ENCODE assay signal across 4 worm cellular contexts in genomic region chrX:5213565-5213964, ce11.
TF ChIP-seq lines count a peak whose summit lies in the region.

No protein-coding gene starts in this region.

TF ChIP-seq in whole organism, L1 larva, 84 proteins besides CTCF, POLR2A, EP300 and RAD21 (continued from another document):
- TF ChIP-seq nhr-20 (tag; optimal IDR thresholded peaks at IDR 0.05; lab: Kevin White, UChicago), result peak; percentile 54
- peak; percentile 65 for TF ChIP-seq nhr-85 (tag; lab: Kevin White, UChicago)
- peak; percentile 96 for TF ChIP-seq elt-2 (tag; optimal IDR thresholded peaks at IDR 0.05; lab: Kevin White, UChicago)
- TF ChIP-seq blmp-1 (tag; optimal IDR thresholded peaks at IDR 0.05; lab: Kevin White, UChicago), result peak; percentile 39
- TF ChIP-seq nhr-90 (tag; optimal IDR thresholded peaks at IDR 0.05; lab: Kevin White, UChicago; ENCODE audit: poor library complexity), result peak; percentile 41
- peak in 1 of 2 experiments; percentile 29 for TF ChIP-seq lsy-2 (tag; optimal IDR thresholded peaks at IDR 0.05; lab: Kevin White, UChicago)
- TF ChIP-seq lin-35 (GFP tag; optimal IDR thresholded peaks at IDR 0.05; lab: Kevin White, UChicago), result peak in 1 of 2 experiments; percentile 65
- no peak for TF ChIP-seq mab-9 (GFP tag; IDR thresholded peaks at IDR 0.05; lab: Robert Waterston, UW)
- no peak for TF ChIP-seq skn-1 (tag; optimal IDR thresholded peaks at IDR 0.05; lab: Kevin White, UChicago)
- no peak for TF ChIP-seq hpl-2 (GFP tag; optimal IDR thresholded peaks at IDR 0.05; lab: Kevin White, UChicago)
- no peak for TF ChIP-seq C04F5.9 (tag; optimal IDR thresholded peaks at IDR 0.05; lab: Kevin White, UChicago)
- no peak for TF ChIP-seq ceh-8 (GFP tag; optimal IDR thresholded peaks at IDR 0.05; lab: Kevin White, UChicago)
- no peak for TF ChIP-seq grh-1 (GFP tag; IDR thresholded peaks at IDR 0.05; lab: Robert Waterston, UW)
- TF ChIP-seq jun-1 (tag; optimal IDR thresholded peaks at IDR 0.05; lab: Kevin White, UChicago), result peak; percentile 39
- TF ChIP-seq aha-1 (tag; optimal IDR thresholded peaks at IDR 0.05; lab: Kevin White, UChicago), result no peak
- no peak for TF ChIP-seq rnt-1 (tag; optimal IDR thresholded peaks at IDR 0.05; lab: Kevin White, UChicago)
- peak; percentile 26 for TF ChIP-seq mep-1 (tag; optimal IDR thresholded peaks at IDR 0.05; lab: Kevin White, UChicago)
- TF ChIP-seq tbx-2 (tag; optimal IDR thresholded peaks at IDR 0.05; lab: Kevin White, UChicago), result peak; percentile 1
- no peak for TF ChIP-seq nhr-77 (tag; optimal IDR thresholded peaks at IDR 0.05; lab: Kevin White, UChicago)
TF ChIP-seq in whole organism, L1 larva: peak in this region for 16.

TF ChIP-seq in whole organism, L2 larva, 48 proteins besides CTCF, POLR2A, EP300 and RAD21 (continued from another document):
- TF ChIP-seq unc-39 (tag; optimal IDR thresholded peaks at IDR 0.05; lab: Kevin White, UChicago) (no peak), gmeb-1 (tag; optimal IDR thresholded peaks at IDR 0.05; lab: Kevin White, UChicago) (peak; percentile 53), fos-1 (tag; optimal IDR thresholded peaks at IDR 0.05; lab: Kevin White, UChicago) (peak; percentile 94), unc-55 (GFP tag; optimal IDR thresholded peaks at IDR 0.05; lab: Kevin White, UChicago) (no peak), nhr-6 (tag; optimal IDR thresholded peaks at IDR 0.05; lab: Kevin White, UChicago) (no peak), Y55F3AM.14 (GFP tag; optimal IDR thresholded peaks at IDR 0.05; lab: Kevin White, UChicago) (no peak), lsy-2 (tag; optimal IDR thresholded peaks at IDR 0.05; lab: Kevin White, UChicago) (peak in 1 of 2 experiments; percentile 9), elt-3 (tag; optimal IDR thresholded peaks at IDR 0.05; lab: Kevin White, UChicago) (no peak), ceh-16 (tag; optimal IDR thresholded peaks at IDR 0.05; lab: Kevin White, UChicago) (no peak), C34F6.9 (tag; optimal IDR thresholded peaks at IDR 0.05; lab: Kevin White, UChicago) (no peak), sma-3 (GFP tag; optimal IDR thresholded peaks at IDR 0.05; lab: Kevin White, UChicago) (peak; percentile 1), nhr-77 (tag; optimal IDR thresholded peaks at IDR 0.05; lab: Kevin White, UChicago) (no peak), sma-9 (GFP tag; optimal IDR thresholded peaks at IDR 0.05; lab: Kevin White, UChicago) (peak; percentile 71), sma-9 (tag; optimal IDR thresholded peaks at IDR 0.05; lab: Kevin White, UChicago) (no peak)
TF ChIP-seq in whole organism, L2 larva: peak in this region for 9.

TF ChIP-seq in whole organism, L4 larva, 104 proteins besides CTCF, POLR2A, EP300 and RAD21 (continued from another document):
- TF ChIP-seq hlh-11 (tag; optimal IDR thresholded peaks at IDR 0.05; lab: Kevin White, UChicago) (peak; percentile 96), nhr-77 (tag; optimal IDR thresholded peaks at IDR 0.05; lab: Kevin White, UChicago) (peak; percentile 88), ZK546.5 (tag; optimal IDR thresholded peaks at IDR 0.05; lab: Kevin White, UChicago) (no peak), dve-1 (tag; optimal IDR thresholded peaks at IDR 0.05; lab: Kevin White, UChicago; ENCODE audit: insufficient read depth) (peak; percentile 88), R02D3.7 (tag; optimal IDR thresholded peaks at IDR 0.05; lab: Kevin White, UChicago) (no peak), mep-1 (tag; optimal IDR thresholded peaks at IDR 0.05; lab: Kevin White, UChicago) (peak; percentile 46), nhr-10 (tag; optimal IDR thresholded peaks at IDR 0.05; lab: Kevin White, UChicago) (peak; percentile 67), F37D6.2 (tag; optimal IDR thresholded peaks at IDR 0.05; lab: Kevin White, UChicago) (no peak), spr-1 (tag; optimal IDR thresholded peaks at IDR 0.05; lab: Kevin White, UChicago) (no peak), T20F7.1 (GFP tag; optimal IDR thresholded peaks at IDR 0.05; lab: Kevin White, UChicago) (peak; percentile 42), nhr-11 (tag; optimal IDR thresholded peaks at IDR 0.05; lab: Kevin White, UChicago) (no peak), hif-1 (tag; optimal IDR thresholded peaks at IDR 0.05; lab: Kevin White, UChicago) (peak in 1 of 2 experiments; percentile 61), lin-13 (GFP tag; optimal IDR thresholded peaks at IDR 0.05; lab: Kevin White, UChicago) (peak; percentile 55), php-3 (GFP tag; IDR thresholded peaks at IDR 0.05; lab: Robert Waterston, UW) (peak; percentile 90), lir-3 (tag; optimal IDR thresholded peaks at IDR 0.05; lab: Kevin White, UChicago) (no peak), egl-27 (tag; optimal IDR thresholded peaks at IDR 0.05; lab: Kevin White, UChicago) (no peak), nhr-28 (tag; optimal IDR thresholded peaks at IDR 0.05; lab: Kevin White, UChicago) (peak; percentile 97), dmd-8 (GFP tag; IDR thresholded peaks at IDR 0.05; lab: Robert Waterston, UW) (no peak), aha-1 (tag; lab: Kevin White, UChicago) (peak; percentile 4), mdl-1 (tag; optimal IDR thresholded peaks at IDR 0.05; lab: Kevin White, UChicago) (peak in 1 of 2 experiments; percentile 41), hlh-30 (tag; optimal IDR thresholded peaks at IDR 0.05; lab: Kevin White, UChicago; ENCODE audit: insufficient read depth) (peak; percentile 70), nhr-102 (tag; optimal IDR thresholded peaks at IDR 0.05; lab: Kevin White, UChicago) (peak; percentile 46)

TF ChIP-seq in whole organism, young adult, 124 proteins besides CTCF, POLR2A, EP300 and RAD21 (continued from another document):
- TF ChIP-seq pbrm-1 (GFP tag; IDR thresholded peaks at IDR 0.05; lab: Robert Waterston, UW) (0 out of 2 replicates have a peak, but pooled peaks have one; percentile 19), T07F8.4 (tag; optimal IDR thresholded peaks at IDR 0.05; lab: Kevin White, UChicago) (no peak), F10E7.11 (tag; optimal IDR thresholded peaks at IDR 0.05; lab: Kevin White, UChicago) (no peak), Y67H2A.10 (GFP tag; conservative IDR thresholded peaks at IDR 0.05; lab: Robert Waterston, UW) (no peak), hrde-1 (tag; optimal IDR thresholded peaks at IDR 0.05; lab: Kevin White, UChicago; ENCODE audit: borderline replicate concordance) (no peak), bed-2 (GFP tag; IDR thresholded peaks at IDR 0.05; lab: Robert Waterston, UW) (no peak), F37B4.10 (GFP tag; IDR thresholded peaks at IDR 0.05; lab: Robert Waterston, UW) (no peak), ztf-6 (GFP tag; IDR thresholded peaks at IDR 0.05; lab: Robert Waterston, UW) (no peak), nhr-90 (tag; optimal IDR thresholded peaks at IDR 0.05; lab: Kevin White, UChicago) (peak; percentile 15), zfh-2 (GFP tag; conservative IDR thresholded peaks at IDR 0.05; lab: Robert Waterston, UW) (no peak), pha-4 (tag; optimal IDR thresholded peaks at IDR 0.05; lab: Kevin White, UChicago) (no peak), ztf-28 (GFP tag; IDR thresholded peaks at IDR 0.05; lab: Robert Waterston, UW) (no peak), ztf-22 (GFP tag; optimal IDR thresholded peaks at IDR 0.05; lab: Kevin White, UChicago) (peak; percentile 66), lin-54 (GFP tag; optimal IDR thresholded peaks at IDR 0.05; lab: Kevin White, UChicago) (no peak), ztf-3 (GFP tag; optimal IDR thresholded peaks at IDR 0.05; lab: Kevin White, UChicago) (no peak), egrh-3 (GFP tag; IDR thresholded peaks at IDR 0.05; lab: Robert Waterston, UW) (no peak), ceh-91 (GFP tag; IDR thresholded peaks at IDR 0.05; lab: Robert Waterston, UW) (no peak)
TF ChIP-seq in whole organism, young adult: peak in this region for 13.
